Fruit fly (Drosophila melanogaster): Measurements from ENCODE around the gene p38b.

p38b gene

DNA sequence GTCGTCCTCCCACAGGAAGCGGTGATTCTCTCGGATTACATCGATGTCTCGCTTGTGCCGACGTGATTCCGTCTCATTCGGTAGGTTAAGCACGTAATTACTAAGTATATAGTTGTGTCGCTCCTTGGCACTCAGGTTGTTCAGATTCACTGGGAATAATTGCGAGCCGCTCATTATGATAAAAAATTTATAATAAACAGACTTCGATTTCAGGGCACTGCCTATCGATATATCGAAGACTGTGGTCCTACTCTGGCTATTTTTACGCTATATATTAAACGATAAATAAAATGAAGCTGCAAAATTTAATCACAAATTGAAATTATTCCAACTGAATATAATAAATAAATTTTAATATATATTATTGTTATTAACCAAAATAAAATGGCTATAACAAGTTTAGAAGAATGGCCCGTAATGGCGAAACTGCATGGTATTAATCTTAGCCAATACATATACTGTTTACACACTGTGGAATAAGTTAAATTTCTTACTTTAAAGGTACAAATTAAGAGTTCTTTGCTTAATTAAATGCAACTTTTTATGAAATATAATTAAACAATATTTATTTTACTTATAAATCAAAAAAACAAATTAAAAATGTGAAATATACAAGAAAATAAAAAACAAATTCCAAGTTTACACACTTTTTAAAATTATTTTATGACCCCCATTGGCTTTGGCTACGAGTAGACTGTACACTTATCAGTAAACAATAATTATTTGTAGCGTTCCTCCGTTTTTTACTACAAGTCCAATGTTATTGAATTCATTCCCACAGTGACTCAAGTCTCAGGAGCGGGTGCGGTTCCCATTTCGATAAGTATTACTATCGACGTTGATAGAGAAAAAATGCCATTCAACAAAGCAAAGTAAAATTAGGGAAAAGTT, 3.0 kb downstream of the p38b start, which contains the start of gene Eato:
TSS of gene Eato (plus strand) at position 821 of the 891 bp plus-strand sequence.
- TF ChIP-seq Snoo (tag; optimal IDR thresholded peaks at IDR 0.05) (peak; percentile 22), EcR (GFP tag; optimal IDR thresholded peaks at IDR 0.05) (no peak), CG15710 (tag; optimal IDR thresholded peaks at IDR 0.05) (peak; percentile 0)

DNA sequence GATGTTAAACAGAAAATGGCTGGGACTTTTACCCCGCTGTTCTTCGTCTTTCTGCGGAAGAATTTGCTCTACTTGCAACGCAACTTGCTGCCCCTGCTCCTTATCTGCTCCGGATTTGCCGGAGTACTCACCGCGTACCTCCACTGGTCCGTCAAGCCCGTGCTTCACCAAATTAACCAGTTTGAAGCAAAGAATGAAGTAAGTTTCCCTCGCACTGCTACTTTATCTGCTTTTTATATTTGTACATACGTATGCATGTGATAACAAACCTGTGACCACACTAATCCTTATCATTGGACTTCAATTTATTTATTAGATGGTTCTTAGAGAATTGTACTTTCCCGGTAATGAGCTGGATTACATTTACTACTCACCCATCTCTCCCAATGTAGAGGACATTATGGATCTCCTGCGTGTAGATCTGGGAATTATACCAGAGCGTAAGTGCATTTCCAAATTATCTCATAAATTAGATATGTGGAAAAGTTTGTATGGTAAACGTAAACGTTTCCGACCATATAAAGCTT, 3.7 kb downstream of the p38b start, which contains the start of gene CG16890:
TSS of gene CG16890 (minus strand) at position 184 of the 527 bp plus-strand sequence.
- no peak for TF ChIP-seq gl (tag; optimal IDR thresholded peaks at IDR 0.05)
- TF ChIP-seq CG8301 (tag; optimal IDR thresholded peaks at IDR 0.05), result no peak
- TF ChIP-seq CG12605 (GFP tag; IDR thresholded peaks at IDR 0.05), result no peak
- no peak for TF ChIP-seq CG9948 (tag; optimal IDR thresholded peaks at IDR 0.05)
- no peak for TF ChIP-seq CG15710 (tag; optimal IDR thresholded peaks at IDR 0.05)
- TF ChIP-seq Pif1B (GFP tag; optimal IDR thresholded peaks at IDR 0.05), result no peak
- no peak for TF ChIP-seq CG32121 (GFP tag; IDR thresholded peaks at IDR 0.05)
- no peak for TF ChIP-seq CG14655 (GFP tag; optimal IDR thresholded peaks at IDR 0.05)
- TF ChIP-seq Pif1A (GFP tag; optimal IDR thresholded peaks at IDR 0.05), result no peak
- TF ChIP-seq CG34367 (tag; optimal IDR thresholded peaks at IDR 0.05), result no peak
- no peak for TF ChIP-seq Ets98B (GFP tag; IDR thresholded peaks at IDR 0.05)
- no peak for TF ChIP-seq CG10348 (GFP tag; IDR thresholded peaks at IDR 0.05)
- no peak for TF ChIP-seq CG8159 (tag; optimal IDR thresholded peaks at IDR 0.05)
- TF ChIP-seq CG13204 (GFP tag; optimal IDR thresholded peaks at IDR 0.05), result no peak

DNA sequence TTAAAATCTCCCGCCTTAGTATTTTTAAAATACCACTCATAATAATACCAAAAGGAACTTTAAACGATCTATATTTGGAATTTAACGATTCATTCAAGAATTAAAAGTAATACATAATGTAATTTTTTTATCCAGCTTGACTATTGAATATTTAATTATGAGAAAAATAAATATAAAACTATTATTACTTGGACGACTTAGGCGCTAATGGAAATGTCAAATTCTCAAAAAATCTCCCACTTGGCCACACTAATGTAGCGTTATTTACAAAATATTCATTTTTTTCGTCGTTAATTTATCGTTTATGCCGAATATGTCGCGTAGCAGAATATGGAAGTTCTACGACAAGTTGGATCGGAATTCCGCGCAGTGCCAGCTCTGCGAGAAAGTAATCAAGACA, 10.2 kb downstream of the p38b start, which contains the start of gene CG16863:
TSS of gene CG16863 (plus strand) at position 245 of the 400 bp plus-strand sequence.
- TF ChIP-seq D1 (tag; optimal IDR thresholded peaks at IDR 0.05) (no peak), CG13204 (GFP tag; optimal IDR thresholded peaks at IDR 0.05) (no peak), CG12605 (GFP tag; IDR thresholded peaks at IDR 0.05) (no peak), CG34367 (tag; optimal IDR thresholded peaks at IDR 0.05) (no peak), CG9948 (tag; optimal IDR thresholded peaks at IDR 0.05) (no peak), Pif1B (GFP tag; optimal IDR thresholded peaks at IDR 0.05) (no peak), CG4496 (GFP tag; IDR thresholded peaks at IDR 0.05) (no peak), gl (tag; optimal IDR thresholded peaks at IDR 0.05) (no peak)

DNA sequence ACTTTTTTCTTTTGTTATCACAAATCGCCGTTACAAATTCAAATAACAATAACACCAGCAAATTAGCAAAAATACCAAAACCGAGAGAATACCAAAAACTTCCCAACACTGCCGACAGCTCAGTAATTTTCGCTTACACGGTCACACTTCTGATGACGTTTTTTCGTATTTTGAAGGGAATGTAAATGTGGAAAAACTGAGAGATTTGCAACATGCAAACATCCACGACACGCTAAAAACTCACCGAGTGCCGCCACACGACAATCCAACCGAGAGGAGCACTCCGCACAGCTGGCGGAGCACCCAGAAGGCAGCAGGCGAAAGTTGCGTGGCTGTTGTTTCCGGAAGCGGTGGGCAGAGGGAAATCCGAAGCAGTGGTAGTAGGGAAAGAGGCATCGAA, 12.9 kb downstream of the p38b start, which contains the start of gene Sec71:
TSS of gene Sec71 (plus strand) at position 117 of the 400 bp plus-strand sequence.
- TF ChIP-seq CG9948 (tag; optimal IDR thresholded peaks at IDR 0.05) (no peak), CG32121 (GFP tag; IDR thresholded peaks at IDR 0.05) (no peak), fd96Ca (GFP tag; IDR thresholded peaks at IDR 0.05) (no peak), CG14655 (GFP tag; optimal IDR thresholded peaks at IDR 0.05) (no peak), rn (GFP tag; IDR thresholded peaks at IDR 0.05) (no peak), CG8159 (tag; optimal IDR thresholded peaks at IDR 0.05) (no peak), CG15710 (tag; optimal IDR thresholded peaks at IDR 0.05) (no peak), CG13204 (GFP tag; optimal IDR thresholded peaks at IDR 0.05) (no peak), CG12605 (GFP tag; IDR thresholded peaks at IDR 0.05) (no peak), CG34367 (tag; optimal IDR thresholded peaks at IDR 0.05) (no peak)

DNA sequence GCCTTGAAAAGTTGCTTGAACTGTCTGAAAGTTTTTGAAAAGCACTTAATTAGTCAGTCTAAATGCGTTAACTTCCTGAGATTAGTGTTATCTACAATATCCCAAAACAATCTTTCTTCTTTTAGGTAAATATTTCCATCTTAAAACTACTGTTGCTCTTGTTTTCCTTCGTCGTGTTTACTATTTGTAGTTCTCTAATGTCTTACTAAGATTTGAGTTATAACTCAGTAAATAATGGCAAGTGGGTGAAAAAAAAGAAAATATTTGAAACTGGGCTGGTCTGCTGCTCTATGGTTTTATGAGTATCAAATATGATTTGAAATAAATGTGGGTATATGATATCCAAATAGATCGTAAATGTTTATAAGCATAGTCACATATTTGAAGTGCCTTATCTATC, 20.7 kb downstream of the p38b start:
- TF ChIP-seq Ets98B (GFP tag; IDR thresholded peaks at IDR 0.05), result no peak
- no peak for TF ChIP-seq CG15710 (tag; optimal IDR thresholded peaks at IDR 0.05)
- TF ChIP-seq rn (GFP tag; IDR thresholded peaks at IDR 0.05), result no peak
- TF ChIP-seq Pif1B (GFP tag; optimal IDR thresholded peaks at IDR 0.05), result no peak
- TF ChIP-seq CG10348 (GFP tag; IDR thresholded peaks at IDR 0.05), result no peak
- no peak for TF ChIP-seq CG8159 (tag; optimal IDR thresholded peaks at IDR 0.05)
- no peak for TF ChIP-seq CG14655 (GFP tag; optimal IDR thresholded peaks at IDR 0.05)
- no peak for TF ChIP-seq Pif1A (GFP tag; optimal IDR thresholded peaks at IDR 0.05)
- no peak for TF ChIP-seq gl (tag; optimal IDR thresholded peaks at IDR 0.05)
- no peak for TF ChIP-seq fd96Ca (GFP tag; IDR thresholded peaks at IDR 0.05)
- no peak for TF ChIP-seq CG17806 (tag; optimal IDR thresholded peaks at IDR 0.05)
- TF ChIP-seq CG34367 (tag; optimal IDR thresholded peaks at IDR 0.05), result no peak
- no peak for TF ChIP-seq CG12605 (GFP tag; IDR thresholded peaks at IDR 0.05)
- TF ChIP-seq EcR (GFP tag; optimal IDR thresholded peaks at IDR 0.05), result no peak
- TF ChIP-seq CG32121 (GFP tag; IDR thresholded peaks at IDR 0.05), result no peak
- TF ChIP-seq CG4496 (GFP tag; IDR thresholded peaks at IDR 0.05), result no peak
- no peak for TF ChIP-seq D1 (tag; optimal IDR thresholded peaks at IDR 0.05)

DNA sequence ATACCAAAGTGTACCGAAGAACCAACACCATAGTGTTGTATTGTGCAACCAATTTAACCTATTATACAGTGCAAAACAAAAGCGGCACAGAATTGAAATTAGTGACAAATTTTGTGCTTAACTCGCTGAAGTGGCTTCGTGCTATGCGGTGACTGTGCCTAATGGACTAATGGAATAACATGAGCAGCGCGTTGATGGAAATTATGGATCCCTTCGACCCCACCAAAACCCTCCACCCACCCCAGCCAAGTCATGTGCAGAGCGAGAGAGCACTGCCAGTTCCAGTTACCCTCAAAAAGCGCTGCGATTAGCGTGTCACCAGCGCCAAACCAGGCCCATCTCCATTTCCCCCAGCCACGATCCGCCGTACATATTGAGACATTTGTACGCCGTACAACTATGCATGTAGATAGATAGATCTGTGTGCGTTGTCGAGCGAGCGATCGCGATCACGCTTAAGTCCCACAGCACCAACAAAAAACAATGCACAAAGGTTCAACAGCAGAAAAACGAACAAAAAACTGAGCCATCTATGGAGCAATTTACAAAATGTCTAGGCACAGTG, 21.7 kb downstream of the p38b start:
- TF ChIP-seq CG12605 (GFP tag; IDR thresholded peaks at IDR 0.05) (0 out of 2 replicates have a peak, but pooled peaks have one; percentile 52), CG13204 (GFP tag; optimal IDR thresholded peaks at IDR 0.05) (no peak), fd96Ca (GFP tag; IDR thresholded peaks at IDR 0.05) (no peak), CG34367 (tag; optimal IDR thresholded peaks at IDR 0.05) (no peak)

Data from whole organism, pupa.